Fruit fly (Drosophila melanogaster) S2 (cell line): ENCODE measurements around the gene CG32638.
"Not testable (repeated sequence)": the region's sequence is repeated elsewhere in the genome, so short reads cannot be mapped to it uniquely, and the experiment has no call there.

Experiments used
- CG8478 ChIP-seq: fragments of >200 bp; optimal IDR thresholded peaks from 2 replicates; lab custom pipeline; 2018
- CTCF ChIP-seq, 2 experiments: fragments of >200 bp; optimal IDR thresholded peaks; 2 replicates each; lab custom pipeline; 2018

CG32638 gene

dm6 chrX:13128750-13129152, at the start of gene CG32638, which contains the start of the genes CG15717 and MFS10:
Gene CG32638 (minus strand): TSS chrX:13128794.
Gene CG15717 (plus strand): TSS chrX:13128952.
Gene MFS10 (plus strand): TSS chrX:13129018.
- TF ChIP-seq CG8478 (no peak), CTCF (optimal IDR thresholded peaks at IDR 0.05; lab: Kevin White, UChicago) (peak in 1 of 2 experiments; percentile 12)

- not testable (repeated sequence) for TF ChIP-seq CG8478; CTCF (optimal IDR thresholded peaks at IDR 0.05; lab: Kevin White, UChicago)
Measured at dm6 chrX:13177720-13178119, 49.1 kb upstream of the CG32638 start, which contains the start of gene CG32640. Gene CG32640 (plus strand): TSS chrX:13178005.

dm6 chrX:13172865-13173264, 44.3 kb upstream of the CG32638 start:
- TF ChIP-seq CG8478 (no peak), CTCF (optimal IDR thresholded peaks at IDR 0.05; lab: Kevin White, UChicago) (no peak)

dm6 chrX:13159481-13159880, 30.9 kb upstream of the CG32638 start, which contains the start of the genes Bap60 and CG12096:
Gene Bap60 (minus strand): TSS chrX:13159508.
Gene CG12096 (plus strand): TSS chrX:13159604.
- no peak for TF ChIP-seq CTCF (optimal IDR thresholded peaks at IDR 0.05; lab: Kevin White, UChicago)
- TF ChIP-seq CG8478 = no peak

dm6 chrX:13154783-13155182, 26.2 kb upstream of the CG32638 start, which contains the start of the genes CG4318 and CG4332:
Gene CG4318 (minus strand): TSS chrX:13154924.
Gene CG4332 (plus strand): TSS chrX:13155038.
- TF ChIP-seq CTCF (optimal IDR thresholded peaks at IDR 0.05; lab: Kevin White, UChicago) (no peak), CG8478 (no peak)

- TF ChIP-seq CG8478 = no peak
- no peak for TF ChIP-seq CTCF (optimal IDR thresholded peaks at IDR 0.05; lab: Kevin White, UChicago)
Measured at dm6 chrX:13149083-13149482, 20.5 kb upstream of the CG32638 start.

dm6 chrX:13145858-13146257, 17.3 kb upstream of the CG32638 start:
- TF ChIP-seq CTCF (optimal IDR thresholded peaks at IDR 0.05; lab: Kevin White, UChicago) (no peak), CG8478 (no peak)

dm6 chrX:13143100-13143499, 14.5 kb upstream of the CG32638 start:
- TF ChIP-seq CG8478 = no peak
- TF ChIP-seq CTCF (optimal IDR thresholded peaks at IDR 0.05; lab: Kevin White, UChicago) = no peak

dm6 chrX:13138887-13139286, 10.3 kb upstream of the CG32638 start, which contains the start of gene CG32645:
Gene CG32645 (plus strand): TSS chrX:13139199.
- TF ChIP-seq CTCF (optimal IDR thresholded peaks at IDR 0.05; lab: Kevin White, UChicago) = no peak
- TF ChIP-seq CG8478 = no peak

dm6 chrX:13136939-13137697, 8.5 kb upstream of the CG32638 start:
- TF ChIP-seq CG8478 (no peak), CTCF (optimal IDR thresholded peaks at IDR 0.05; lab: Kevin White, UChicago) (no peak)

- no peak for TF ChIP-seq CTCF (optimal IDR thresholded peaks at IDR 0.05; lab: Kevin White, UChicago)
- TF ChIP-seq CG8478 = no peak
Measured at dm6 chrX:13135702-13136101, 7.1 kb upstream of the CG32638 start.

dm6 chrX:13134811-13135210, 6.2 kb upstream of the CG32638 start:
- TF ChIP-seq CG8478 (no peak), CTCF (optimal IDR thresholded peaks at IDR 0.05; lab: Kevin White, UChicago) (peak in 1 of 2 experiments; percentile 6)

dm6 chrX:13131063-13131773, 2.6 kb upstream of the CG32638 start:
- no peak for TF ChIP-seq CTCF (optimal IDR thresholded peaks at IDR 0.05; lab: Kevin White, UChicago)
- no peak for TF ChIP-seq CG8478

- no peak for TF ChIP-seq CG8478
Measured at dm6 chrX:13130175-13130822, 1.7 kb upstream of the CG32638 start.

dm6 chrX:13127973-13128749, 433 bp downstream of the CG32638 start:
- TF ChIP-seq CTCF (optimal IDR thresholded peaks at IDR 0.05; lab: Kevin White, UChicago) (no peak), CG8478 (no peak)
